Worm (Caenorhabditis elegans) whole organism, L2 larva: ENCODE data around the gene unc-26.

ENCODE experiments used
- F13H6.1 ChIP-seq: sonication (generic microtip); optimal IDR thresholded peaks from 2 replicates; lab custom pipeline; 2016; ENCODE audit warnings: missing genetic modification characterization, missing compliant biosample characterization
- R02D3.7 ChIP-seq: fragments of 150-350 bp; optimal IDR thresholded peaks from 2 replicates; lab custom pipeline; 2014; ENCODE audit warnings: missing biosample characterization, missing genetic modification characterization
- alr-1 ChIP-seq: fragments of 150-350 bp; optimal IDR thresholded peaks from 2 replicates; lab custom pipeline; 2014; ENCODE audit warnings: missing biosample characterization, missing genetic modification characterization
- gmeb-1 ChIP-seq: fragments of 150-350 bp; optimal IDR thresholded peaks from 2 replicates; lab custom pipeline; 2014; ENCODE audit warnings: missing biosample characterization, missing genetic modification characterization
- lin-11 ChIP-seq: fragments of 150-350 bp; sonication (generic microtip); optimal IDR thresholded peaks from 2 replicates; lab custom pipeline; 2014; ENCODE audit warnings: missing biosample characterization, missing genetic modification characterization, inconsistent platforms, mixed read lengths
- lin-13 ChIP-seq: fragments of 150-350 bp; optimal IDR thresholded peaks from 2 replicates; lab custom pipeline; 2014; ENCODE audit warnings: missing biosample characterization, missing genetic modification reagents, missing genetic modification characterization
- lin-39 ChIP-seq: fragments of 150-350 bp; optimal IDR thresholded peaks from 2 replicates; lab custom pipeline; 2014; ENCODE audit warnings: missing biosample characterization, missing genetic modification reagents, missing genetic modification characterization
- mdl-1 ChIP-seq, 2 experiments: fragments of 150-350 bp in 1 of 2; sonication (generic microtip) in 1 of 2; optimal IDR thresholded peaks; 2 replicates each; lab custom pipeline; 2017; ENCODE audit warnings: missing biosample characterization in 2 of 2, missing genetic modification characterization in 2 of 2
- nhr-237 ChIP-seq: fragments of 150-350 bp; optimal IDR thresholded peaks from 2 replicates; lab custom pipeline; 2014; ENCODE audit warnings: missing biosample characterization, missing genetic modification characterization
- nhr-25 ChIP-seq: fragments of 150-350 bp; sonication (generic microtip); optimal IDR thresholded peaks from 3 replicates; lab custom pipeline; 2014; ENCODE audit warnings: missing biosample characterization, missing genetic modification characterization
- nhr-77 ChIP-seq: fragments of 150-350 bp; optimal IDR thresholded peaks from 2 replicates; lab custom pipeline; 2014; ENCODE audit warnings: missing biosample characterization, missing genetic modification characterization
- skn-1 ChIP-seq: sonication (generic microtip); optimal IDR thresholded peaks from 2 replicates; lab custom pipeline; 2017; ENCODE audit warnings: missing biosample characterization, missing genetic modification characterization
- unc-55 ChIP-seq: fragments of 150-350 bp; sonication (generic microtip); optimal IDR thresholded peaks from 3 replicates; lab custom pipeline; 2014; ENCODE audit warnings: missing biosample characterization, missing genetic modification reagents, missing genetic modification characterization

ce11 chrIV:13243375-13243774 is 28.9 kb downstream of the unc-26 start, which contains the start of gene JC8.4:
- no peak for TF ChIP-seq R02D3.7 (tag; lab: Kevin White, UChicago)
- TF ChIP-seq skn-1 (tag; lab: Kevin White, UChicago), result no peak
- no peak for TF ChIP-seq F13H6.1 (tag; lab: Kevin White, UChicago)
- TF ChIP-seq nhr-25, result no peak
- TF ChIP-seq lin-13, result no peak
- no peak for TF ChIP-seq alr-1 (tag; lab: Kevin White, UChicago)
- TF ChIP-seq nhr-77 (tag; lab: Kevin White, UChicago), result no peak
- no peak for TF ChIP-seq lin-39 (tag; lab: Kevin White, UChicago)
- no peak for TF ChIP-seq gmeb-1
- no peak for TF ChIP-seq nhr-237 (tag; lab: Kevin White, UChicago)
- TF ChIP-seq mdl-1 (tag; optimal IDR thresholded peaks at IDR 0.05; lab: Kevin White, UChicago), result no peak
- TF ChIP-seq unc-55 (GFP tag; lab: Kevin White, UChicago), result no peak
- no peak for TF ChIP-seq lin-11 (tag; lab: Kevin White, UChicago)
